Fruit fly (Drosophila melanogaster) whole organism, embryonic: ENCODE data around the gene nudE.
A peak's percentile ranks its signal among the peaks of the same experiment; 100 is the strongest.

Experiments
- Adf1 ChIP-seq: fragments of 200-800 bp; sonication (Bioruptor generic); IDR thresholded peaks from 2 replicates; pipeline ENCODE4 v1.3.6; 2022; ENCODE audit warnings: missing biosample characterization, missing genetic modification characterization
- Antp ChIP-seq: fragments of 200-800 bp; sonication (Bioruptor generic); optimal IDR thresholded peaks from 3 replicates; lab custom pipeline; 2016; ENCODE audit warnings: missing biosample characterization, missing genetic modification characterization
- CG10147 ChIP-seq: fragments of 200-800 bp; sonication (Bioruptor generic); optimal IDR thresholded peaks from 2 replicates; lab custom pipeline; 2019; ENCODE audit warnings: missing biosample characterization, mild to moderate bottlenecking, missing genetic modification characterization, moderate library complexity
- CG10321 ChIP-seq: fragments of 200-800 bp; sonication (Bioruptor generic); IDR thresholded peaks from 2 replicates; pipeline ENCODE4 v1.3.6; 2022; ENCODE audit warnings: missing biosample characterization, missing genetic modification characterization
- CG15601 ChIP-seq: fragments of 200-800 bp; sonication (Bioruptor generic); optimal IDR thresholded peaks from 3 replicates; lab custom pipeline; 2019; ENCODE audit warnings: missing biosample characterization, mild to moderate bottlenecking, missing genetic modification characterization, moderate library complexity
- CG15696 ChIP-seq: fragments of 200-800 bp; sonication (Bioruptor generic); optimal IDR thresholded peaks from 2 replicates; lab custom pipeline; 2019; ENCODE audit warnings: missing biosample characterization, mild to moderate bottlenecking, missing genetic modification characterization, moderate library complexity
- CG17361 ChIP-seq: fragments of 200-800 bp; sonication (Bioruptor generic); IDR thresholded peaks from 3 replicates; pipeline ENCODE4 v1.3.6; 2022; ENCODE audit warnings: missing biosample characterization, missing genetic modification characterization
- CG1792 ChIP-seq: fragments of 200-800 bp; sonication (Bioruptor generic); optimal IDR thresholded peaks from 2 replicates; lab custom pipeline; 2016; ENCODE audit warnings: missing biosample characterization, missing genetic modification characterization
- CG18011 ChIP-seq: fragments of 200-800 bp; sonication (Bioruptor generic); optimal IDR thresholded peaks from 2 replicates; lab custom pipeline; 2017; ENCODE audit warnings: missing biosample characterization, missing genetic modification characterization, mild to moderate bottlenecking, moderate library complexity, missing genotype
- CG2129 ChIP-seq: fragments of 200-800 bp; sonication (Bioruptor generic); IDR thresholded peaks from 2 replicates; pipeline ENCODE4 v1.3.6; 2022; ENCODE audit warnings: missing biosample characterization, missing genetic modification characterization; ENCODE audit not compliant: partially characterized antibody
- CG2712 ChIP-seq: fragments of 200-800 bp; optimal IDR thresholded peaks from 3 replicates; lab custom pipeline; 2019; ENCODE audit warnings: missing biosample characterization, mild to moderate bottlenecking, missing genetic modification characterization, moderate library complexity
- CG3281 ChIP-seq: fragments of 200-800 bp; sonication (Bioruptor generic); optimal IDR thresholded peaks from 3 replicates; lab custom pipeline; 2017; ENCODE audit warnings: missing biosample characterization, mild to moderate bottlenecking, missing genetic modification characterization
- CG3726 ChIP-seq: fragments of 200-800 bp; sonication (Bioruptor generic); IDR thresholded peaks from 3 replicates; pipeline ENCODE4, ENCODE4 v1.3.6; 2022; ENCODE audit warnings: missing biosample characterization, missing genetic modification characterization
- CG3838 ChIP-seq: fragments of 200-800 bp; sonication (Bioruptor generic); optimal IDR thresholded peaks from 3 replicates; lab custom pipeline; 2016; ENCODE audit warnings: missing biosample characterization, missing genetic modification characterization
- CG3995 ChIP-seq: fragments of 200-800 bp; sonication (Bioruptor generic); optimal IDR thresholded peaks from 3 replicates; lab custom pipeline; 2016; ENCODE audit warnings: missing biosample characterization, missing genetic modification characterization
- CG5953 ChIP-seq: fragments of 200-800 bp; sonication (Bioruptor generic); IDR thresholded peaks from 2 replicates; pipeline ENCODE4 v1.3.6; 2022; ENCODE audit warnings: missing biosample characterization, missing genetic modification characterization
- CG8478 ChIP-seq: fragments of >200 bp; optimal IDR thresholded peaks from 2 replicates; lab custom pipeline; 2018
- CG9727 ChIP-seq: fragments of 200-800 bp; sonication (Bioruptor generic); optimal IDR thresholded peaks from 3 replicates; lab custom pipeline; 2017; ENCODE audit warnings: missing biosample characterization, mild to moderate bottlenecking, missing genetic modification characterization
- Dip2 ChIP-seq: fragments of 200-800 bp; sonication (Bioruptor generic); IDR thresholded peaks from 2 replicates; pipeline ENCODE4 v1.3.6; 2022; ENCODE audit warnings: missing biosample characterization, missing genetic modification characterization
- Dll ChIP-seq: fragments of 200-800 bp; sonication (Bioruptor generic); IDR thresholded peaks from 4 replicates; pipeline ENCODE4 v1.3.6; 2022; ENCODE audit warnings: missing biosample characterization, missing genetic modification characterization; ENCODE audit not compliant: partially characterized antibody
- Doc3 ChIP-seq: fragments of 200-800 bp; sonication (Bioruptor generic); IDR thresholded peaks from 3 replicates; pipeline ENCODE4 v1.3.6; 2022; ENCODE audit warnings: missing biosample characterization, missing genetic modification characterization; ENCODE audit not compliant: partially characterized antibody
- Fer3 ChIP-seq: fragments of 200-800 bp; sonication (Bioruptor generic); optimal IDR thresholded peaks from 2 replicates; lab custom pipeline; 2018; ENCODE audit warnings: missing biosample characterization, mild to moderate bottlenecking, missing genetic modification characterization, moderate library complexity
- HLHmδ ChIP-seq: fragments of 200-800 bp; sonication (Bioruptor generic); optimal IDR thresholded peaks from 2 replicates; lab custom pipeline; 2018; ENCODE audit warnings: missing biosample characterization, mild to moderate bottlenecking, missing genetic modification characterization, moderate library complexity
- Hey ChIP-seq: fragments of 200-800 bp; sonication (Bioruptor generic); optimal IDR thresholded peaks from 3 replicates; lab custom pipeline; 2018; ENCODE audit warnings: missing biosample characterization, mild to moderate bottlenecking, missing genetic modification characterization
- Hr51 ChIP-seq, 2 experiments: fragments of 200-800 bp; sonication (Bioruptor generic); optimal IDR thresholded peaks; 2 replicates in 1 of 2; 3 replicates in 1 of 2; lab custom pipeline; 2016 to 2018; ENCODE audit warnings: missing biosample characterization in 2 of 2, missing genetic modification characterization in 2 of 2, mild to moderate bottlenecking in 1 of 2, moderate library complexity in 1 of 2
- Med ChIP-seq: fragments of 200-800 bp; sonication (Bioruptor generic); peaks from one replicate; lab custom pipeline; 2016; ENCODE audit warnings: missing biosample characterization, missing genetic modification characterization, mild to moderate bottlenecking, inconsistent platforms, moderate library complexity
- Mrtf ChIP-seq: fragments of 200-800 bp; sonication (Bioruptor generic); IDR thresholded peaks from 3 replicates; pipeline ENCODE4 v1.3.6; 2022; ENCODE audit warnings: missing biosample characterization, missing genetic modification characterization
- Poxn ChIP-seq: fragments of 200-800 bp; sonication (Bioruptor generic); IDR thresholded peaks from 2 replicates; pipeline ENCODE4 v1.3.6; 2022; ENCODE audit warnings: missing biosample characterization, missing genetic modification characterization
- ara ChIP-seq: fragments of 200-800 bp; sonication (Bioruptor generic); IDR thresholded peaks from 2 replicates; pipeline ENCODE4 v1.3.6; 2022; ENCODE audit warnings: missing biosample characterization, missing genetic modification characterization
- az2 ChIP-seq: fragments of 200-800 bp; sonication (Bioruptor generic); optimal IDR thresholded peaks from 3 replicates; lab custom pipeline; 2016; ENCODE audit warnings: missing biosample characterization, missing genetic modification characterization
- cas ChIP-seq: fragments of 200-800 bp; sonication (Bioruptor generic); IDR thresholded peaks from 2 replicates; pipeline ENCODE4 v1.3.6; 2022; ENCODE audit warnings: missing biosample characterization, missing genetic modification characterization
- caup ChIP-seq: fragments of 200-800 bp; sonication (Bioruptor generic); optimal IDR thresholded peaks from 3 replicates; lab custom pipeline; 2017; ENCODE audit warnings: missing biosample characterization, mild to moderate bottlenecking, missing genetic modification characterization, moderate library complexity; ENCODE audit not compliant: severe bottlenecking
- chm ChIP-seq: fragments of 200-800 bp; sonication (Bioruptor generic); IDR thresholded peaks from 2 replicates; pipeline ENCODE4 v1.3.6; 2022; ENCODE audit warnings: missing biosample characterization, missing genetic modification characterization
- danr ChIP-seq: fragments of 200-800 bp; sonication (Bioruptor generic); IDR thresholded peaks from 2 replicates; pipeline ENCODE4 v1.3.6; 2022; ENCODE audit warnings: missing biosample characterization, missing genetic modification characterization
- eve ChIP-seq, 2 experiments: fragments of >200 bp; optimal IDR thresholded peaks; 2 replicates each; lab custom pipeline; 2017; ENCODE audit warnings: missing biosample characterization in 2 of 2, missing genetic modification characterization in 2 of 2
- eyg ChIP-seq: fragments of 200-800 bp; sonication (Bioruptor generic); optimal IDR thresholded peaks from 3 replicates; lab custom pipeline; 2016; ENCODE audit warnings: missing biosample characterization, missing genetic modification characterization
- grau ChIP-seq: fragments of 200-800 bp; optimal IDR thresholded peaks from 3 replicates; lab custom pipeline; 2019; ENCODE audit warnings: missing biosample characterization, mild to moderate bottlenecking, missing genetic modification characterization, moderate library complexity
- gro ChIP-seq: fragments of 200-800 bp; sonication (Bioruptor generic); optimal IDR thresholded peaks from 2 replicates; lab custom pipeline; 2016; ENCODE audit warnings: missing biosample characterization, missing genetic modification characterization
- kay ChIP-seq: fragments of 200-800 bp; sonication (Bioruptor generic); optimal IDR thresholded peaks from 2 replicates; lab custom pipeline; 2016; ENCODE audit warnings: missing biosample characterization, missing genetic modification characterization
- odd ChIP-seq: fragments of 200-800 bp; sonication (Bioruptor generic); optimal IDR thresholded peaks from 2 replicates; lab custom pipeline; 2017; ENCODE audit warnings: missing biosample characterization, mild to moderate bottlenecking, missing genetic modification characterization
- pros ChIP-seq: fragments of 200-800 bp; sonication (Bioruptor generic); optimal IDR thresholded peaks from 3 replicates; lab custom pipeline; 2019; ENCODE audit warnings: missing biosample characterization, mild to moderate bottlenecking, missing genetic modification characterization, moderate library complexity
- pum ChIP-seq: fragments of 200-800 bp; sonication (Bioruptor generic); optimal IDR thresholded peaks from 2 replicates; lab custom pipeline; 2016; ENCODE audit warnings: missing biosample characterization, missing genetic modification characterization
- ssp ChIP-seq: fragments of 200-800 bp; sonication (Bioruptor generic); IDR thresholded peaks from 2 replicates; pipeline ENCODE4 v1.3.6; 2022; ENCODE audit warnings: missing biosample characterization, missing genetic modification characterization
- sug ChIP-seq: fragments of 200-800 bp; optimal IDR thresholded peaks from 2 replicates; lab custom pipeline; 2019; ENCODE audit warnings: missing biosample characterization, mild to moderate bottlenecking, missing genetic modification characterization, moderate library complexity
- tgo ChIP-seq: fragments of 200-800 bp; sonication (Bioruptor generic); IDR thresholded peaks from 3 replicates; pipeline ENCODE4 v1.3.6; 2022; ENCODE audit warnings: missing biosample characterization, missing genetic modification characterization
- tll ChIP-seq, 2 experiments: fragments of 200-800 bp in 1 of 2; fragments of >200 bp in 1 of 2; sonication (Bioruptor generic) in 1 of 2; optimal IDR thresholded peaks; 2 replicates each; lab custom pipeline; 2017 to 2019; ENCODE audit warnings: missing biosample characterization in 2 of 2, missing genetic modification characterization in 2 of 2, mild to moderate bottlenecking in 1 of 2, moderate library complexity in 1 of 2
- vvl ChIP-seq: fragments of 200-800 bp; sonication (Bioruptor generic); IDR thresholded peaks from 2 replicates; pipeline ENCODE4 v1.3.6; 2022; ENCODE audit warnings: missing biosample characterization, missing genetic modification characterization

nudE gene

DNA sequence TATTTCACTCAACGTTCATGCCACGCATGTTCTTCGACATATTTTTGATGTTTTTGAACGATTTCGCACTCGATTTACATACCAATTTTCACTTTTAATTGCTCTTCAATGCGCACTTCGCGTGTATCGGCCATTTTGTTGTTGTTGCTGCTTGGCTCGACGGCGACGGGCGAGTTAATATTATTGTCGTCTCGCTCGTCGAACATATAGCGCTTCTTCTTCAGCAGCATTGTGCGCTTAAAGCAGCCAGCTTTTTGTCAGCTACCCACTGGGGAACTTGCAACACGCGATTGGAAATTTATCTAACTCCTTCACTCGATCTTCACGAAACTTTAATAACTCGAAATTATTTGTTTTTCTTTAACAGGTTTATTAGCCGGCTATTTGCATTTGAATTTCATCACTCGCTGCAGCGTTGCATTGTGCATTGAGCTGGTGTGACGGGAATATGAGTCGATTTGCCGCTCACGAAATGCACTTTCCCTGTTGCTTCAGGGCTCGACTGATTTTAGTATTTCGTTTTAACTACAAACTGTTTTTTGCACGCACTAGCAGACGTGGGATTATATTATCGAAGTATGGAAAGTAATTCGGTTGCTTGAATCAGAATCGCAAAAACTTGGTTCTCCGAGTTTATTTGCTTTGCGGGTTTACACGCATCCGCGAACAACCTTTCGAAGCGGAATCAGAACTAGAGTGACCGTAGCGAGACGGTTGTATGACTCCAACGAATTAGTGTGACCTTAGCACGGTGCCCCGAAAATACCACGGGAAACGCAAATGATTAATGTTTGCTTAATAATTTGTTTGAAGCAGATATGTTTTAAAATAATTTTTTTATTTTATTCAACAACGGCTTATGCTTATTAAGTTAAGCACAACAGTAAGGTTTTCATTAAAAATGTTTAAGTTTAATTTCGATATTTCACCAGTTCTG lies 44.2 kb upstream of the nudE start, which contains the start of gene RasGAP1 (continued):
- TF ChIP-seq CG5953 (no peak), CG3281 (GFP tag; lab: Kevin White, UChicago) (no peak), Poxn (GFP tag; lab: Robert Waterston, UW) (no peak), caup (GFP tag; lab: Kevin White, UChicago) (no peak), Mrtf (GFP tag; lab: Robert Waterston, UW) (no peak), gro (GFP tag; lab: Kevin White, UChicago) (peak; percentile 33), cas (GFP tag; lab: Robert Waterston, UW) (no peak), tll (GFP tag; optimal IDR thresholded peaks at IDR 0.05; lab: Kevin White, UChicago) (peak in 1 of 2 experiments; percentile 25), CG15696 (tag; lab: Kevin White, UChicago) (no peak), CG2129 (GFP tag; lab: Robert Waterston, UW) (no peak), tgo (GFP tag; lab: Robert Waterston, UW) (no peak), CG8478 (lab: Kevin White, UChicago) (peak; percentile 72), pros (GFP tag; lab: Kevin White, UChicago) (no peak), chm (GFP tag; lab: Robert Waterston, UW) (peak; percentile 52), ssp (peak; percentile 26; the same call in 1 of the 2 replicates), Med (GFP tag; lab: Kevin White, UChicago) (peak; percentile 71), CG10147 (GFP tag; lab: Kevin White, UChicago) (no peak), Doc3 (0 out of 3 replicates have a peak, but pooled peaks have one; percentile 44), eve (GFP tag; optimal IDR thresholded peaks at IDR 0.05; lab: Kevin White, UChicago) (no peak), az2 (GFP tag; lab: Kevin White, UChicago) (no peak), CG9727 (GFP tag; lab: Kevin White, UChicago) (no peak), grau (tag; lab: Kevin White, UChicago) (no peak), Antp (GFP tag; lab: Kevin White, UChicago) (no peak), danr (no peak), ara (GFP tag; lab: Robert Waterston, UW) (no peak)

DNA sequence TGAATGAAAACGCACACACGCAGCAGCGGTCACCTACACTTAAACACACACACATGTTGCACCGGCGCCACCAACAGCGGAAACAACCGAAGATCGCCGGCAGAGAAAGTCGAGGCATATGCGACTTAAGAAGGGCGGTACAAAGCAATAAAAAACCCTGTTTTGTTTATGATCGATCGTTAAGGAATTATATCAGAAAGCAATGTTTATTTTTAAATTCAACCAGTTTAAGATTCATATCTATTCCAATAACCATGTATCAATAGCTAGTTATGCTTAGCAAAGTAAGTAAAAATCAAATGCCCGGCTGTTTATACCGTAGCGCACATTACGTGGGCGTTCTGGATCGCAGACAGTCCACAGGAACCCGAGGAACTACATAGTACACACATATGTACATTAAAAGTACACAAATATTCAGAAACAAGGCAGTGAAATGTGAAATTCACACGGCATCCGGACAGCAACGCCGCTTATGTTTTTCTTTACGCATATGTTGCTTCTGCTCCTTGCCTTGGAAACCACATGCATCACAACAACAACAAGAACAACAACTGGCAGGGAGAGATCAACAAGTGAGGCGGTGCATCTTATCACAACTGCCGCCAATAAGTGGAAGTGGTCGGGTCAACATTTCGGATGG lies 43.1 kb upstream of the nudE start:
- peak; percentile 96 for TF ChIP-seq CG15601
- peak; percentile 47; the same call in 1 of the 2 replicates for TF ChIP-seq Poxn (GFP tag; lab: Robert Waterston, UW)
- peak; percentile 62 for TF ChIP-seq Adf1 (GFP tag; lab: Robert Waterston, UW)
- peak; percentile 99 for TF ChIP-seq CG2712 (tag; lab: Kevin White, UChicago)
- TF ChIP-seq kay (GFP tag; lab: Kevin White, UChicago): peak; percentile 85
- TF ChIP-seq pum (GFP tag; lab: Kevin White, UChicago): peak; percentile 99
- peak; percentile 99 for TF ChIP-seq ara (GFP tag; lab: Robert Waterston, UW)
- no peak for TF ChIP-seq Dll (GFP tag; lab: Robert Waterston, UW)
- TF ChIP-seq CG10321 (GFP tag; lab: Robert Waterston, UW): peak; percentile 75
- peak; percentile 93 for TF ChIP-seq eyg (GFP tag; lab: Kevin White, UChicago)
- TF ChIP-seq CG18011 (GFP tag; lab: Kevin White, UChicago): peak; percentile 65
- peak; percentile 97 for TF ChIP-seq CG3726 (GFP tag; lab: Robert Waterston, UW)
- TF ChIP-seq Fer3 (tag; lab: Kevin White, UChicago): peak; percentile 95
- TF ChIP-seq CG3838 (GFP tag; lab: Kevin White, UChicago): peak; percentile 94
- peak; percentile 99 for TF ChIP-seq vvl (GFP tag; lab: Robert Waterston, UW)
- peak; percentile 89 for TF ChIP-seq odd (GFP tag; lab: Kevin White, UChicago)
- TF ChIP-seq CG3995 (GFP tag; lab: Kevin White, UChicago): peak; percentile 69
- peak; percentile 93 to 95 for TF ChIP-seq Hr51 (GFP tag; optimal IDR thresholded peaks at IDR 0.05; lab: Kevin White, UChicago)
- peak; percentile 68 for TF ChIP-seq HLHmδ (GFP tag; lab: Kevin White, UChicago)
- peak; percentile 65 for TF ChIP-seq Dip2 (GFP tag; lab: Robert Waterston, UW)
- peak; percentile 85 for TF ChIP-seq CG17361 (GFP tag; lab: Robert Waterston, UW)
- TF ChIP-seq sug: peak; percentile 81
- peak; percentile 97 for TF ChIP-seq CG1792 (GFP tag; lab: Kevin White, UChicago)
- peak; percentile 74 for TF ChIP-seq Hey
